Worm (Caenorhabditis elegans) whole organism, young adult: Measurements from ENCODE around the gene ttr-49.
A peak's percentile ranks its signal among the peaks of the same experiment; 100 is the strongest.

Experiments
- C06A6.2 ChIP-seq: fragments of 200-800 bp; sonication (Bioruptor generic); conservative IDR thresholded peaks from 2 replicates; pipeline ENCODE4 v1.3.6; 2022; ENCODE audit warnings: missing genetic modification characterization, missing compliant biosample characterization
- C17E4.6 ChIP-seq: fragments of 200-800 bp; sonication (Bioruptor generic); IDR thresholded peaks from 2 replicates; pipeline ENCODE4 v1.3.6; 2022; ENCODE audit warnings: missing genetic modification reagents, missing genetic modification characterization, missing compliant biosample characterization
- F10E7.11 ChIP-seq: sonication (generic microtip); optimal IDR thresholded peaks from 2 replicates; lab custom pipeline; 2017; ENCODE audit warnings: mild to moderate bottlenecking, missing genetic modification characterization, moderate library complexity, missing compliant biosample characterization
- F57A8.1 ChIP-seq: fragments of 200-800 bp; sonication (Bioruptor generic); optimal IDR thresholded peaks from 2 replicates; lab custom pipeline; 2018; ENCODE audit warnings: mild to moderate bottlenecking, missing genetic modification characterization, moderate library complexity, missing compliant biosample characterization
- K11D2.4 ChIP-seq: fragments of 200-800 bp; sonication (Bioruptor generic); IDR thresholded peaks from 2 replicates; pipeline ENCODE4 v1.3.6; 2022; ENCODE audit warnings: missing genetic modification reagents, missing genetic modification characterization, missing compliant biosample characterization
- T26A5.8 ChIP-seq: sonication (generic microtip); optimal IDR thresholded peaks from 2 replicates; lab custom pipeline; 2016; ENCODE audit warnings: missing genetic modification characterization, missing compliant biosample characterization
- Y53F4B.3 ChIP-seq: fragments of 200-800 bp; sonication (Bioruptor generic); IDR thresholded peaks from 2 replicates; pipeline ENCODE4 v1.3.6; 2022; ENCODE audit warnings: missing genetic modification reagents, missing genetic modification characterization, missing compliant biosample characterization
- Y53G8AR.9 ChIP-seq: fragments of 200-800 bp; sonication (Bioruptor generic); conservative IDR thresholded peaks from 2 replicates; pipeline ENCODE4 v1.3.6; 2022; ENCODE audit warnings: missing genetic modification reagents, missing genetic modification characterization, missing compliant biosample characterization
- aptf-3 ChIP-seq: fragments of 200-800 bp; sonication (Bioruptor generic); IDR thresholded peaks from 2 replicates; pipeline ENCODE4 v1.3.6; 2022; ENCODE audit warnings: missing genetic modification characterization, missing compliant biosample characterization
- atf-7 ChIP-seq: sonication (generic microtip); optimal IDR thresholded peaks from 2 replicates; lab custom pipeline; 2017; ENCODE audit warnings: mild to moderate bottlenecking, missing genetic modification characterization, missing compliant biosample characterization
- athp-1 ChIP-seq: sonication (generic microtip); optimal IDR thresholded peaks from 2 replicates; lab custom pipeline; 2017; ENCODE audit warnings: mild to moderate bottlenecking, missing genetic modification characterization, missing compliant biosample characterization
- attf-3 ChIP-seq: fragments of 200-800 bp; sonication (Bioruptor generic); conservative IDR thresholded peaks from 2 replicates; pipeline ENCODE4 v1.3.6; 2022; ENCODE audit warnings: missing genetic modification reagents, missing genetic modification characterization, missing compliant biosample characterization
- attf-5 ChIP-seq: fragments of 200-800 bp; sonication (Bioruptor generic); optimal IDR thresholded peaks from 2 replicates; lab custom pipeline; 2018; ENCODE audit warnings: mild to moderate bottlenecking, missing genetic modification characterization, missing compliant biosample characterization
- attf-6 ChIP-seq: fragments of 200-800 bp; sonication (Bioruptor generic); IDR thresholded peaks from 2 replicates; pipeline ENCODE4 v1.3.6; 2022; ENCODE audit warnings: missing genetic modification reagents, missing genetic modification characterization, missing compliant biosample characterization
- bed-2 ChIP-seq: fragments of 200-800 bp; sonication (Bioruptor generic); IDR thresholded peaks from 2 replicates; pipeline ENCODE4 v1.3.6; 2022; ENCODE audit warnings: missing genetic modification reagents, missing genetic modification characterization, missing compliant biosample characterization
- cebp-1 ChIP-seq, 2 experiments: fragments of 200-800 bp in 1 of 2; sonication (Bioruptor generic) in 1 of 2; sonication (generic microtip) in 1 of 2; IDR thresholded peaks in 1 of 2; optimal IDR thresholded peaks in 1 of 2; 2 replicates each; pipeline versions ENCODE4 v1.3.6 to Lab custom; 2017 to 2022; ENCODE audit warnings: missing compliant biosample characterization in 2 of 2, missing genetic modification characterization in 2 of 2, mild to moderate bottlenecking in 1 of 2, missing genetic modification reagents in 1 of 2, moderate library complexity in 1 of 2
- die-1 ChIP-seq: sonication (generic microtip); optimal IDR thresholded peaks from 2 replicates; lab custom pipeline; 2016; ENCODE audit warnings: missing genotype, mild to moderate bottlenecking, missing genetic modification characterization, missing compliant biosample characterization
- dpff-1 ChIP-seq: sonication (generic microtip); optimal IDR thresholded peaks from 2 replicates; lab custom pipeline; 2017; ENCODE audit warnings: mild to moderate bottlenecking, missing genetic modification characterization, missing compliant biosample characterization
- dpl-1 ChIP-seq: fragments of 150-350 bp; optimal IDR thresholded peaks from 2 replicates; lab custom pipeline; 2014; ENCODE audit warnings: missing biosample characterization, missing genetic modification reagents, missing genetic modification characterization
- egrh-3 ChIP-seq: fragments of 200-800 bp; sonication (Bioruptor generic); IDR thresholded peaks from 2 replicates; pipeline ENCODE4 v1.3.6; 2022; ENCODE audit warnings: missing genetic modification reagents, missing genetic modification characterization, missing compliant biosample characterization
- ekl-4 ChIP-seq: fragments of 200-800 bp; sonication (Bioruptor generic); IDR thresholded peaks from 2 replicates; pipeline ENCODE4 v1.3.6; 2022; ENCODE audit warnings: missing genetic modification reagents, missing genetic modification characterization, missing compliant biosample characterization
- hlh-12 ChIP-seq: sonication (generic microtip); optimal IDR thresholded peaks from 2 replicates; lab custom pipeline; 2016; ENCODE audit warnings: missing genetic modification characterization, missing compliant biosample characterization
- hlh-26 ChIP-seq: fragments of 200-800 bp; sonication (Bioruptor generic); conservative IDR thresholded peaks from 2 replicates; pipeline ENCODE4 v1.3.6; 2022; ENCODE audit warnings: missing genetic modification reagents, missing genetic modification characterization, missing compliant biosample characterization
- hmg-1.2 ChIP-seq: fragments of 200-800 bp; sonication (Bioruptor generic); IDR thresholded peaks from 2 replicates; pipeline ENCODE4 v1.3.6; 2022; ENCODE audit warnings: missing genetic modification reagents, missing genetic modification characterization, missing compliant biosample characterization
- hrde-1 ChIP-seq: sonication (generic microtip); optimal IDR thresholded peaks from 2 replicates; lab custom pipeline; 2016; ENCODE audit warnings: missing genetic modification characterization, mild to moderate bottlenecking, missing compliant biosample characterization, moderate library complexity, missing genotype, missing genetic modification reagents, borderline replicate concordance
- lag-1 ChIP-seq: fragments of 200-800 bp; sonication (Bioruptor generic); IDR thresholded peaks from 2 replicates; pipeline ENCODE4 v1.3.6; 2022; ENCODE audit warnings: missing genetic modification reagents, missing genetic modification characterization, missing compliant biosample characterization
- lin-26 ChIP-seq: fragments of 200-800 bp; sonication (Bioruptor generic); IDR thresholded peaks from 2 replicates; pipeline ENCODE4 v1.3.6; 2022; ENCODE audit warnings: missing genetic modification reagents, missing genetic modification characterization, missing compliant biosample characterization
- lin-54 ChIP-seq: fragments of 200-800 bp; sonication (Bioruptor generic); optimal IDR thresholded peaks from 2 replicates; lab custom pipeline; 2018; ENCODE audit warnings: mild to moderate bottlenecking, missing genetic modification characterization, missing compliant biosample characterization
- lsy-27 ChIP-seq: sonication (generic microtip); optimal IDR thresholded peaks from 2 replicates; lab custom pipeline; 2017; ENCODE audit warnings: missing genetic modification characterization, mild to moderate bottlenecking, missing compliant biosample characterization, antibody characterized with exemption, missing genotype, borderline replicate concordance; ENCODE audit not compliant: insufficient read depth
- nhr-179 ChIP-seq: sonication (generic microtip); optimal IDR thresholded peaks from 2 replicates; lab custom pipeline; 2016; ENCODE audit warnings: mild to moderate bottlenecking, missing genetic modification characterization, missing compliant biosample characterization
- nhr-80 ChIP-seq: sonication (generic microtip); optimal IDR thresholded peaks from 2 replicates; lab custom pipeline; 2016; ENCODE audit warnings: missing genetic modification characterization, missing compliant biosample characterization
- nhr-90 ChIP-seq: sonication (generic microtip); optimal IDR thresholded peaks from 2 replicates; lab custom pipeline; 2016; ENCODE audit warnings: missing genotype, mild to moderate bottlenecking, missing genetic modification characterization, missing compliant biosample characterization
- pha-4 ChIP-seq: fragments of 150-350 bp; sonication (generic microtip); optimal IDR thresholded peaks from 2 replicates; lab custom pipeline; 2014; ENCODE audit warnings: missing biosample characterization, missing genetic modification reagents, missing genetic modification characterization
- rec-8 ChIP-seq, 2 experiments: sonication (generic microtip); optimal IDR thresholded peaks; 2 replicates each; lab custom pipeline; 2016; ENCODE audit warnings: mild to moderate bottlenecking in 2 of 2, missing genetic modification characterization in 2 of 2, missing genetic modification reagents in 2 of 2, missing genotype in 2 of 2, missing biosample characterization in 1 of 2, missing compliant biosample characterization in 1 of 2, moderate library complexity in 1 of 2
- repo-1 ChIP-seq: sonication (generic microtip); optimal IDR thresholded peaks from 2 replicates; lab custom pipeline; 2017; ENCODE audit warnings: mild to moderate bottlenecking, missing genetic modification characterization, missing compliant biosample characterization
- sdz-38 ChIP-seq: sonication (generic microtip); optimal IDR thresholded peaks from 2 replicates; lab custom pipeline; 2016; ENCODE audit warnings: missing genotype, missing genetic modification characterization, missing compliant biosample characterization
- snpc-1.3 ChIP-seq: sonication (generic microtip); optimal IDR thresholded peaks from 2 replicates; lab custom pipeline; 2017; ENCODE audit warnings: missing genetic modification characterization, mild to moderate bottlenecking, missing compliant biosample characterization, antibody characterized with exemption, moderate library complexity, missing genotype, missing genetic modification reagents; ENCODE audit not compliant: insufficient read depth
- sptf-2 ChIP-seq: fragments of 200-800 bp; sonication (Bioruptor generic); optimal IDR thresholded peaks from 2 replicates; lab custom pipeline; 2018; ENCODE audit warnings: mild to moderate bottlenecking, missing genetic modification characterization, missing compliant biosample characterization
- tbp1 ChIP-seq: fragments of 200-800 bp; sonication (Bioruptor generic); optimal IDR thresholded peaks from 2 replicates; lab custom pipeline; 2018; ENCODE audit warnings: mild to moderate bottlenecking, missing genetic modification characterization, missing compliant biosample characterization
- ztf-25 ChIP-seq: fragments of 200-800 bp; sonication (Bioruptor generic); IDR thresholded peaks from 2 replicates; pipeline ENCODE4 v1.3.6; 2022; ENCODE audit warnings: missing genetic modification reagents, missing genetic modification characterization, missing compliant biosample characterization
- ztf-26 ChIP-seq: sonication (generic microtip); optimal IDR thresholded peaks from 2 replicates; lab custom pipeline; 2017; ENCODE audit warnings: missing genetic modification characterization, missing compliant biosample characterization
- ztf-28 ChIP-seq: fragments of 200-800 bp; sonication (Bioruptor generic); IDR thresholded peaks from 2 replicates; pipeline ENCODE4 v1.3.6; 2022; ENCODE audit warnings: missing genetic modification reagents, missing genetic modification characterization, missing compliant biosample characterization

The ttr-49 gene

ce11 chrV:9329245-9329979 is 26.9 kb downstream of the ttr-49 start:
- TF ChIP-seq hmg-1.2 (GFP tag; lab: Robert Waterston, UW) (0 out of 2 replicates have a peak, but pooled peaks have one; percentile 4), sptf-2 (GFP tag; lab: Kevin White, UChicago) (no peak), dpl-1 (no peak), cebp-1 (GFP tag; IDR thresholded peaks at IDR 0.05; lab: Robert Waterston, UW) (no peak), cebp-1 (tag; optimal IDR thresholded peaks at IDR 0.05; lab: Kevin White, UChicago) (peak; percentile 42)

ce11 chrV:9328670-9329069 is 27.6 kb downstream of the ttr-49 start, which contains the start of gene K07B1.4:
K07B1.4 (plus strand) TSS chrV:9328970.
- TF ChIP-seq dpff-1, result no peak
- no peak for TF ChIP-seq Y53F4B.3
- TF ChIP-seq nhr-90 (tag; lab: Kevin White, UChicago), result no peak
- no peak for TF ChIP-seq attf-6
- TF ChIP-seq bed-2 (GFP tag; lab: Robert Waterston, UW), result no peak
- TF ChIP-seq K11D2.4, result no peak
- TF ChIP-seq repo-1 (tag; lab: Kevin White, UChicago), result no peak
- TF ChIP-seq attf-5, result no peak
- TF ChIP-seq ztf-26 (tag; lab: Kevin White, UChicago), result no peak
- no peak for TF ChIP-seq F10E7.11 (tag; lab: Kevin White, UChicago)
- TF ChIP-seq F57A8.1 (GFP tag; lab: Kevin White, UChicago), result no peak
- TF ChIP-seq die-1 (tag; lab: Kevin White, UChicago), result no peak
- TF ChIP-seq hlh-12 (tag; lab: Kevin White, UChicago), result no peak
- TF ChIP-seq, all 124 proteins: peak for 0

ce11 chrV:9327691-9328090 is 28.6 kb downstream of the ttr-49 start:
- no peak for TF ChIP-seq ztf-25 (GFP tag; lab: Robert Waterston, UW)
- no peak for TF ChIP-seq bed-2 (GFP tag; lab: Robert Waterston, UW)
- TF ChIP-seq lin-26 (GFP tag; lab: Robert Waterston, UW), result 0 out of 2 replicates have a peak, but pooled peaks have one; percentile 7
- TF ChIP-seq C17E4.6 (GFP tag; lab: Robert Waterston, UW), result no peak
- TF ChIP-seq nhr-80 (tag; lab: Kevin White, UChicago), result peak; percentile 74
- TF ChIP-seq ztf-26 (tag; lab: Kevin White, UChicago), result peak; percentile 30
- TF ChIP-seq sdz-38 (tag; lab: Kevin White, UChicago), result no peak
- peak; percentile 48 for TF ChIP-seq atf-7 (tag; lab: Kevin White, UChicago)
- TF ChIP-seq, all 124 proteins: peak for 4

- TF ChIP-seq ekl-4 (GFP tag; lab: Robert Waterston, UW), result no peak
- no peak for TF ChIP-seq ztf-28 (GFP tag; lab: Robert Waterston, UW)
- TF ChIP-seq hlh-26, result no peak
- no peak for TF ChIP-seq hmg-1.2 (GFP tag; lab: Robert Waterston, UW)
- no peak for TF ChIP-seq tbp1
- no peak for TF ChIP-seq lag-1 (GFP tag; lab: Robert Waterston, UW)
- TF ChIP-seq snpc-1.3 (tag; lab: Kevin White, UChicago), result no peak
- peak in 1 of 2 experiments; percentile 23 for TF ChIP-seq rec-8 (tag; optimal IDR thresholded peaks at IDR 0.05; lab: Kevin White, UChicago)
- TF ChIP-seq egrh-3, result no peak
- no peak for TF ChIP-seq aptf-3 (GFP tag; lab: Robert Waterston, UW)
- no peak for TF ChIP-seq lsy-27
- TF ChIP-seq pha-4 (tag; lab: Kevin White, UChicago), result no peak
- TF ChIP-seq lin-54 (GFP tag; lab: Kevin White, UChicago), result no peak
- TF ChIP-seq athp-1 (tag; lab: Kevin White, UChicago), result peak; percentile 24
- no peak for TF ChIP-seq nhr-179 (tag; lab: Kevin White, UChicago)
- 0 out of 2 replicates have a peak, but pooled peaks have one; percentile 56 for TF ChIP-seq Y53G8AR.9
- TF ChIP-seq attf-3, result no peak
- no peak for TF ChIP-seq T26A5.8 (tag; lab: Kevin White, UChicago)
- TF ChIP-seq C06A6.2 (GFP tag; lab: Robert Waterston, UW), result no peak
- TF ChIP-seq lin-26 (GFP tag; lab: Robert Waterston, UW), result peak; percentile 55; the same call in 1 of the 2 replicates
- TF ChIP-seq hrde-1 (tag; lab: Kevin White, UChicago), result peak; percentile 72
Observed at ce11 chrV:9326903-9327302, 29.4 kb downstream of the ttr-49 start.
